Worm (Caenorhabditis elegans) whole organism, L3 larva: ENCODE results near the gene fbxa-79.

Experiments
- ZK546.5 ChIP-seq: sonication (generic microtip); optimal IDR thresholded peaks from 2 replicates; lab custom pipeline; 2017; ENCODE audit warnings: missing biosample characterization, missing genetic modification characterization
- ceh-16 ChIP-seq: sonication (generic microtip); optimal IDR thresholded peaks from 2 replicates; lab custom pipeline; 2017; ENCODE audit warnings: missing biosample characterization, missing genetic modification characterization
- ceh-82 ChIP-seq: fragments of 150-350 bp; optimal IDR thresholded peaks from 2 replicates; lab custom pipeline; 2014; ENCODE audit warnings: missing biosample characterization, missing genetic modification characterization
- ceh-9 ChIP-seq: sonication (generic microtip); optimal IDR thresholded peaks from 2 replicates; lab custom pipeline; 2018; ENCODE audit warnings: missing biosample characterization, missing genetic modification characterization
- daf-12 ChIP-seq: fragments of 150-350 bp; optimal IDR thresholded peaks from 2 replicates; lab custom pipeline; 2014; ENCODE audit warnings: missing biosample characterization, missing genetic modification reagents, missing genetic modification characterization
- egl-27 ChIP-seq: sonication (generic microtip); optimal IDR thresholded peaks from 4 replicates; lab custom pipeline; 2017; ENCODE audit warnings: missing biosample characterization, missing genetic modification reagents, missing genetic modification characterization
- egl-5 ChIP-seq: fragments of 150-350 bp; optimal IDR thresholded peaks from 2 replicates; lab custom pipeline; 2017; ENCODE audit warnings: missing biosample characterization, missing genetic modification reagents, missing genetic modification characterization, inconsistent platforms
- elt-1 ChIP-seq: fragments of 150-350 bp; optimal IDR thresholded peaks from 2 replicates; lab custom pipeline; 2014; ENCODE audit warnings: missing biosample characterization, missing genetic modification characterization
- elt-2 ChIP-seq: sonication (generic microtip); optimal IDR thresholded peaks from 2 replicates; lab custom pipeline; 2016; ENCODE audit warnings: missing genetic modification reagents, mild to moderate bottlenecking, missing genetic modification characterization, missing compliant biosample characterization
- elt-3 ChIP-seq, 3 experiments: fragments of 150-350 bp in 1 of 3; sonication (generic microtip) in 2 of 3; optimal IDR thresholded peaks; 2 replicates in 2 of 3; 4 replicates in 1 of 3; lab custom pipeline; 2014 to 2017; ENCODE audit warnings: missing biosample characterization in 3 of 3, missing genetic modification characterization in 3 of 3
- eor-1 ChIP-seq, 2 experiments: fragments of 150-350 bp; optimal IDR thresholded peaks; 2 replicates each; lab custom pipeline; 2014 to 2018; ENCODE audit warnings: missing biosample characterization in 2 of 2, missing genetic modification characterization in 2 of 2
- fkh-10 ChIP-seq: sonication (generic microtip); optimal IDR thresholded peaks from 2 replicates; lab custom pipeline; 2017; ENCODE audit warnings: missing biosample characterization, missing genetic modification reagents, missing genetic modification characterization
- fkh-2 ChIP-seq: fragments of 150-350 bp; optimal IDR thresholded peaks from 2 replicates; lab custom pipeline; 2014; ENCODE audit warnings: missing biosample characterization, missing genetic modification reagents, missing genetic modification characterization
- fos-1 ChIP-seq: fragments of 150-350 bp; optimal IDR thresholded peaks from 2 replicates; lab custom pipeline; 2014; ENCODE audit warnings: missing biosample characterization, missing genetic modification characterization
- lin-15B ChIP-seq: fragments of 150-350 bp; optimal IDR thresholded peaks from 2 replicates; lab custom pipeline; 2014; ENCODE audit warnings: missing biosample characterization, missing genetic modification characterization
- lin-39 ChIP-seq: fragments of 150-350 bp; optimal IDR thresholded peaks from 2 replicates; lab custom pipeline; 2018; ENCODE audit warnings: missing biosample characterization, missing genetic modification reagents, missing genetic modification characterization
- lsy-12 ChIP-seq: sonication (generic microtip); optimal IDR thresholded peaks from 2 replicates; lab custom pipeline; 2016; ENCODE audit warnings: mild to moderate bottlenecking, missing genetic modification characterization, missing compliant biosample characterization
- mml-1 ChIP-seq: fragments of 150-350 bp; sonication (generic microtip); optimal IDR thresholded peaks from 3 replicates; lab custom pipeline; 2014; ENCODE audit warnings: missing biosample characterization, missing genetic modification characterization
- nhr-11 ChIP-seq: fragments of 150-350 bp; optimal IDR thresholded peaks from 2 replicates; lab custom pipeline; 2014; ENCODE audit warnings: missing biosample characterization, missing genetic modification characterization
- nhr-12 ChIP-seq: fragments of 150-350 bp; optimal IDR thresholded peaks from 2 replicates; lab custom pipeline; 2014; ENCODE audit warnings: missing biosample characterization, missing genetic modification characterization
- nhr-23 ChIP-seq: fragments of 150-350 bp; optimal IDR thresholded peaks from 2 replicates; lab custom pipeline; 2014; ENCODE audit warnings: missing biosample characterization, missing genetic modification reagents, missing genetic modification characterization
- nhr-237 ChIP-seq: fragments of 150-350 bp; optimal IDR thresholded peaks from 2 replicates; lab custom pipeline; 2014; ENCODE audit warnings: missing biosample characterization, missing genetic modification characterization
- nhr-28 ChIP-seq: fragments of 150-350 bp; optimal IDR thresholded peaks from 2 replicates; lab custom pipeline; 2014; ENCODE audit warnings: missing biosample characterization, missing genetic modification characterization
- nhr-67 ChIP-seq: fragments of 150-350 bp; optimal IDR thresholded peaks from 2 replicates; lab custom pipeline; 2014; ENCODE audit warnings: missing biosample characterization, missing genetic modification characterization
- nhr-76 ChIP-seq: fragments of 150-350 bp; sonication (generic microtip); optimal IDR thresholded peaks from 5 replicates; lab custom pipeline; 2014; ENCODE audit warnings: missing biosample characterization, missing genetic modification characterization
- nhr-77 ChIP-seq: fragments of 150-350 bp; optimal IDR thresholded peaks from 2 replicates; lab custom pipeline; 2014; ENCODE audit warnings: missing biosample characterization, missing genetic modification characterization
- pha-4 ChIP-seq: fragments of 150-350 bp; optimal IDR thresholded peaks from 2 replicates; lab custom pipeline; 2014; ENCODE audit warnings: missing biosample characterization, missing genetic modification reagents, missing genetic modification characterization
- pqm-1 ChIP-seq: fragments of 150-350 bp; optimal IDR thresholded peaks from 2 replicates; lab custom pipeline; 2017; ENCODE audit warnings: missing biosample characterization, missing genetic modification characterization, inconsistent platforms
- sea-2 ChIP-seq: fragments of 150-350 bp; sonication (generic microtip); optimal IDR thresholded peaks from 4 replicates; lab custom pipeline; 2014; ENCODE audit warnings: missing biosample characterization, missing genetic modification reagents, missing genetic modification characterization
- skn-1 ChIP-seq: fragments of 150-350 bp; optimal IDR thresholded peaks from 2 replicates; lab custom pipeline; 2014; ENCODE audit warnings: missing biosample characterization, missing genetic modification characterization
- snpc-4 ChIP-seq: fragments of 150-350 bp; optimal IDR thresholded peaks from 2 replicates; lab custom pipeline; 2014; ENCODE audit warnings: missing biosample characterization, missing genetic modification characterization
- tbx-2 ChIP-seq: sonication (generic microtip); optimal IDR thresholded peaks from 2 replicates; lab custom pipeline; 2016; ENCODE audit warnings: mild to moderate bottlenecking, missing genetic modification characterization, missing compliant biosample characterization
- unc-39 ChIP-seq: sonication (generic microtip); optimal IDR thresholded peaks from 4 replicates; lab custom pipeline; 2017; ENCODE audit warnings: missing biosample characterization, missing genetic modification characterization
- unc-62 ChIP-seq: fragments of 150-350 bp; sonication (generic microtip); optimal IDR thresholded peaks from 4 replicates; lab custom pipeline; 2014; ENCODE audit warnings: missing biosample characterization, missing genetic modification reagents, missing genetic modification characterization
- zag-1 ChIP-seq: fragments of 150-350 bp; optimal IDR thresholded peaks from 2 replicates; lab custom pipeline; 2014; ENCODE audit warnings: missing biosample characterization, missing genetic modification characterization
- ztf-4 ChIP-seq: fragments of 150-350 bp; optimal IDR thresholded peaks from 2 replicates; lab custom pipeline; 2014; ENCODE audit warnings: missing biosample characterization, missing genetic modification characterization

fbxa-79 gene

ce11 chrIII:1314283-1314682 is 6.2 kb upstream of the fbxa-79 start:
- no peak for TF ChIP-seq snpc-4
- TF ChIP-seq zag-1 (tag; lab: Kevin White, UChicago), result no peak
- no peak for TF ChIP-seq nhr-237 (tag; lab: Kevin White, UChicago)
- no peak for TF ChIP-seq tbx-2
- TF ChIP-seq nhr-12, result no peak
- TF ChIP-seq, all 47 proteins: peak for 0

- TF ChIP-seq fos-1, result no peak
- TF ChIP-seq nhr-28, result no peak
- TF ChIP-seq ceh-82 (tag; lab: Kevin White, UChicago), result no peak
- no peak for TF ChIP-seq pqm-1 (tag; lab: Kevin White, UChicago)
- no peak for TF ChIP-seq egl-5 (tag; lab: Kevin White, UChicago)
- TF ChIP-seq daf-12 (tag; lab: Kevin White, UChicago), result no peak
- no peak for TF ChIP-seq nhr-237 (tag; lab: Kevin White, UChicago)
- TF ChIP-seq mml-1, result no peak
- TF ChIP-seq nhr-67 (tag; lab: Kevin White, UChicago), result no peak
- TF ChIP-seq sea-2 (GFP tag; lab: Kevin White, UChicago), result no peak
- TF ChIP-seq nhr-76 (tag; lab: Kevin White, UChicago), result no peak
- no peak for TF ChIP-seq lin-15B
- TF ChIP-seq ceh-9 (tag; lab: Kevin White, UChicago), result no peak
- no peak for TF ChIP-seq egl-27 (tag; lab: Kevin White, UChicago)
- TF ChIP-seq nhr-11 (tag; lab: Kevin White, UChicago), result no peak
- no peak for TF ChIP-seq nhr-77 (tag; lab: Kevin White, UChicago)
- TF ChIP-seq ceh-16, result no peak
- no peak for TF ChIP-seq elt-1
- TF ChIP-seq lin-39, result no peak
- no peak for TF ChIP-seq fkh-2
These were observed 3.3 kb upstream of the fbxa-79 start for ce11 chrIII:1311367-1311766.

DNA sequence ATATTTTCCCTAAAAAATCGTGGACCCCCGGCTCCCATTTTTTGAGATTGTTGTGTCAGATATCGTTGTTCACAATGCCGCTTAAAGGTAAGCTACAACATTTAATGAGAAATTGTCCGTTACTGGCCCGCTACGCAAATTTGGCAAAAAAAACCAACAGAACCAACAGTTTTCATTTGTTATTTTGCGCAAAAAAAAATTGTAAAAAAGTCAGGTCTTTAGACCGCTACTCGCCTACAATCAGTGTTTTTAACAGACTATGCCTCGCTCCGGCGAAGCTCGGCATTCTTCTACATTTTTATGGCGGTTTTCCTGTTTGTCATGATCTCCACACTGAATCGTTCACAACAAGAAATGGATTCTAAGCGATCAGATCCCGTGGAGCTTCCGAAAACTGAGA is 793 bp upstream of the fbxa-79 start, which contains the start of gene Y82E9BL.12:
Gene Y82E9BL.12 (plus strand): TSS at position 301 of the 400 bp plus-strand sequence.
- TF ChIP-seq unc-39 (tag; lab: Kevin White, UChicago), result no peak
- no peak for TF ChIP-seq nhr-237 (tag; lab: Kevin White, UChicago)
- TF ChIP-seq pha-4 (tag; lab: Kevin White, UChicago), result no peak
- no peak for TF ChIP-seq fkh-2
- no peak for TF ChIP-seq nhr-76 (tag; lab: Kevin White, UChicago)
- no peak for TF ChIP-seq nhr-67 (tag; lab: Kevin White, UChicago)
- TF ChIP-seq ztf-4 (tag; lab: Kevin White, UChicago), result no peak

- TF ChIP-seq zag-1 (tag; lab: Kevin White, UChicago) (no peak), nhr-67 (tag; lab: Kevin White, UChicago) (no peak), unc-39 (tag; lab: Kevin White, UChicago) (no peak), unc-62 (no peak), nhr-12 (no peak), tbx-2 (no peak), nhr-77 (tag; lab: Kevin White, UChicago) (no peak), elt-2 (no peak), ZK546.5 (tag; lab: Kevin White, UChicago) (no peak), nhr-11 (tag; lab: Kevin White, UChicago) (no peak), elt-3 (tag; optimal IDR thresholded peaks at IDR 0.05; lab: Kevin White, UChicago) (no peak)
These were observed 761 bp downstream of the fbxa-79 start for ce11 chrIII:1307333-1307732.

ce11 chrIII:1303414-1303813 is 4.7 kb downstream of the fbxa-79 start, which contains the start of gene fbxa-75:
TSS of gene fbxa-75 (plus strand) at chrIII:1303714.
- TF ChIP-seq nhr-23 (tag; lab: Kevin White, UChicago), result no peak
- no peak for TF ChIP-seq eor-1 (tag; optimal IDR thresholded peaks at IDR 0.05; lab: Kevin White, UChicago)
- TF ChIP-seq nhr-77 (tag; lab: Kevin White, UChicago), result no peak
- TF ChIP-seq egl-5 (tag; lab: Kevin White, UChicago), result no peak
- no peak for TF ChIP-seq skn-1
- no peak for TF ChIP-seq mml-1
- TF ChIP-seq nhr-76 (tag; lab: Kevin White, UChicago), result no peak
- no peak for TF ChIP-seq lsy-12 (tag; lab: Kevin White, UChicago)
- TF ChIP-seq ceh-16, result no peak
- TF ChIP-seq zag-1 (tag; lab: Kevin White, UChicago), result no peak
- TF ChIP-seq fkh-10 (GFP tag; lab: Kevin White, UChicago), result no peak
